Worm (Caenorhabditis elegans) whole organism, midembryonic: Measurements from ENCODE around the gene F39G3.3.

ENCODE experiments used
- med-1 ChIP-seq: sonication (generic microtip); optimal IDR thresholded peaks from 2 replicates; lab custom pipeline; 2017; ENCODE audit warnings: missing genetic modification characterization, mild to moderate bottlenecking, missing compliant biosample characterization, antibody characterized with exemption, missing genetic modification reagents; ENCODE audit not compliant: insufficient read depth
- tab-1 ChIP-seq: fragments of 200-800 bp; sonication (Bioruptor generic); IDR thresholded peaks from 2 replicates; pipeline ENCODE4 v1.3.6; 2022; ENCODE audit warnings: missing genetic modification characterization, missing compliant biosample characterization
- ztf-29 ChIP-seq: fragments of 200-800 bp; sonication (Bioruptor generic); IDR thresholded peaks from 2 replicates; pipeline ENCODE4 v1.3.6; 2022; ENCODE audit warnings: missing genetic modification reagents, missing genetic modification characterization, missing compliant biosample characterization

ce11 chrV:4710464-4710863 is 21.2 kb upstream of the F39G3.3 start, which contains the start of gene oac-24:
- TF ChIP-seq med-1 (no peak), tab-1 (GFP tag; lab: Robert Waterston, UW) (no peak), ztf-29 (GFP tag; lab: Robert Waterston, UW) (no peak)
